Worm (Caenorhabditis elegans) whole organism, young adult: ENCODE measurements around the gene dhs-20.
A peak's percentile ranks its signal among the peaks of the same experiment; 100 is the strongest.

Source experiments
- B0261.1 ChIP-seq: sonication (generic microtip); optimal IDR thresholded peaks from 2 replicates; lab custom pipeline; 2016; ENCODE audit warnings: mild to moderate bottlenecking, missing genetic modification characterization, moderate library complexity, missing compliant biosample characterization
- C06A6.2 ChIP-seq: fragments of 200-800 bp; sonication (Bioruptor generic); conservative IDR thresholded peaks from 2 replicates; pipeline ENCODE4 v1.3.6; 2022; ENCODE audit warnings: missing genetic modification characterization, missing compliant biosample characterization
- C17E4.6 ChIP-seq: fragments of 200-800 bp; sonication (Bioruptor generic); IDR thresholded peaks from 2 replicates; pipeline ENCODE4 v1.3.6; 2022; ENCODE audit warnings: missing genetic modification reagents, missing genetic modification characterization, missing compliant biosample characterization
- D2030.7 ChIP-seq: fragments of 200-800 bp; sonication (Bioruptor generic); IDR thresholded peaks from 2 replicates; pipeline ENCODE4 v1.3.6; 2022; ENCODE audit warnings: missing genetic modification reagents, missing genetic modification characterization, missing compliant biosample characterization
- F10E7.11 ChIP-seq: sonication (generic microtip); optimal IDR thresholded peaks from 2 replicates; lab custom pipeline; 2017; ENCODE audit warnings: mild to moderate bottlenecking, missing genetic modification characterization, moderate library complexity, missing compliant biosample characterization
- F22D6.2 ChIP-seq: sonication (generic microtip); optimal IDR thresholded peaks from 2 replicates; lab custom pipeline; 2016; ENCODE audit warnings: mild to moderate bottlenecking, missing genetic modification characterization, missing compliant biosample characterization
- F33H1.4 ChIP-seq: fragments of 200-800 bp; sonication (Bioruptor generic); IDR thresholded peaks from 2 replicates; pipeline ENCODE4 v1.3.6; 2022; ENCODE audit warnings: missing genetic modification reagents, missing genetic modification characterization, missing compliant biosample characterization
- F39B2.1 ChIP-seq: fragments of 200-800 bp; sonication (Bioruptor generic); IDR thresholded peaks from 2 replicates; pipeline ENCODE4 v1.3.6; 2022; ENCODE audit warnings: missing genetic modification reagents, missing genetic modification characterization, missing compliant biosample characterization
- F49E8.2 ChIP-seq: sonication (generic microtip); optimal IDR thresholded peaks from 3 replicates; lab custom pipeline; 2017; ENCODE audit warnings: missing genetic modification characterization, mild to moderate bottlenecking, missing compliant biosample characterization, antibody characterized with exemption, moderate library complexity; ENCODE audit not compliant: insufficient read depth
- F55B11.4 ChIP-seq: sonication (generic microtip); optimal IDR thresholded peaks from 2 replicates; lab custom pipeline; 2016; ENCODE audit warnings: missing compliant biosample characterization, missing genetic modification characterization, borderline replicate concordance; ENCODE audit not compliant: insufficient read depth
- F57A8.1 ChIP-seq: fragments of 200-800 bp; sonication (Bioruptor generic); optimal IDR thresholded peaks from 2 replicates; lab custom pipeline; 2018; ENCODE audit warnings: mild to moderate bottlenecking, missing genetic modification characterization, moderate library complexity, missing compliant biosample characterization
- K11D2.4 ChIP-seq: fragments of 200-800 bp; sonication (Bioruptor generic); IDR thresholded peaks from 2 replicates; pipeline ENCODE4 v1.3.6; 2022; ENCODE audit warnings: missing genetic modification reagents, missing genetic modification characterization, missing compliant biosample characterization
- Y53F4B.3 ChIP-seq: fragments of 200-800 bp; sonication (Bioruptor generic); IDR thresholded peaks from 2 replicates; pipeline ENCODE4 v1.3.6; 2022; ENCODE audit warnings: missing genetic modification reagents, missing genetic modification characterization, missing compliant biosample characterization
- Y53G8AR.9 ChIP-seq: fragments of 200-800 bp; sonication (Bioruptor generic); conservative IDR thresholded peaks from 2 replicates; pipeline ENCODE4 v1.3.6; 2022; ENCODE audit warnings: missing genetic modification reagents, missing genetic modification characterization, missing compliant biosample characterization
- Y56A3A.18 ChIP-seq: fragments of 200-800 bp; sonication (Bioruptor generic); IDR thresholded peaks from 2 replicates; pipeline ENCODE4 v1.3.6; 2022; ENCODE audit warnings: missing genetic modification reagents, missing genetic modification characterization, missing compliant biosample characterization
- aptf-2 ChIP-seq: fragments of 200-800 bp; sonication (Bioruptor generic); conservative IDR thresholded peaks from 2 replicates; pipeline ENCODE4 v1.3.6; 2022; ENCODE audit warnings: missing genetic modification reagents, missing genetic modification characterization, missing compliant biosample characterization
- aptf-3 ChIP-seq: fragments of 200-800 bp; sonication (Bioruptor generic); IDR thresholded peaks from 2 replicates; pipeline ENCODE4 v1.3.6; 2022; ENCODE audit warnings: missing genetic modification characterization, missing compliant biosample characterization
- athp-1 ChIP-seq: sonication (generic microtip); optimal IDR thresholded peaks from 2 replicates; lab custom pipeline; 2017; ENCODE audit warnings: mild to moderate bottlenecking, missing genetic modification characterization, missing compliant biosample characterization
- ceh-27 ChIP-seq: fragments of 200-800 bp; sonication (Bioruptor generic); optimal IDR thresholded peaks from 2 replicates; lab custom pipeline; 2018; ENCODE audit warnings: mild to moderate bottlenecking, missing genetic modification characterization, moderate library complexity, missing compliant biosample characterization
- ceh-79 ChIP-seq: sonication (generic microtip); optimal IDR thresholded peaks from 2 replicates; lab custom pipeline; 2017; ENCODE audit warnings: mild to moderate bottlenecking, missing genetic modification characterization, missing compliant biosample characterization
- chd-7 ChIP-seq: sonication (generic microtip); optimal IDR thresholded peaks from 2 replicates; lab custom pipeline; 2016; ENCODE audit warnings: mild to moderate bottlenecking, missing genetic modification characterization, moderate library complexity, missing compliant biosample characterization
- dpff-1 ChIP-seq: sonication (generic microtip); optimal IDR thresholded peaks from 2 replicates; lab custom pipeline; 2017; ENCODE audit warnings: mild to moderate bottlenecking, missing genetic modification characterization, missing compliant biosample characterization
- egl-44 ChIP-seq: fragments of 200-800 bp; sonication (Bioruptor generic); IDR thresholded peaks from 2 replicates; pipeline ENCODE4 v1.3.6; 2022; ENCODE audit warnings: missing genetic modification reagents, missing genetic modification characterization, missing compliant biosample characterization
- egrh-3 ChIP-seq: fragments of 200-800 bp; sonication (Bioruptor generic); IDR thresholded peaks from 2 replicates; pipeline ENCODE4 v1.3.6; 2022; ENCODE audit warnings: missing genetic modification reagents, missing genetic modification characterization, missing compliant biosample characterization
- ekl-4 ChIP-seq: fragments of 200-800 bp; sonication (Bioruptor generic); IDR thresholded peaks from 2 replicates; pipeline ENCODE4 v1.3.6; 2022; ENCODE audit warnings: missing genetic modification reagents, missing genetic modification characterization, missing compliant biosample characterization
- gei-17 ChIP-seq: fragments of 200-800 bp; sonication (Bioruptor generic); optimal IDR thresholded peaks from 2 replicates; lab custom pipeline; 2018; ENCODE audit warnings: mild to moderate bottlenecking, missing genetic modification characterization, missing compliant biosample characterization
- hrde-1 ChIP-seq: sonication (generic microtip); optimal IDR thresholded peaks from 2 replicates; lab custom pipeline; 2016; ENCODE audit warnings: missing genetic modification characterization, mild to moderate bottlenecking, missing compliant biosample characterization, moderate library complexity, missing genotype, missing genetic modification reagents, borderline replicate concordance
- hsf-1 ChIP-seq: fragments of 200-800 bp; sonication (Bioruptor generic); IDR thresholded peaks from 2 replicates; pipeline ENCODE4 v1.3.6; 2022; ENCODE audit warnings: missing genetic modification reagents, missing genetic modification characterization, missing compliant biosample characterization
- lsl-1 ChIP-seq: fragments of 200-800 bp; sonication (Bioruptor generic); optimal IDR thresholded peaks from 2 replicates; lab custom pipeline; 2018; ENCODE audit warnings: mild to moderate bottlenecking, missing genetic modification characterization, moderate library complexity, missing compliant biosample characterization
- madf-3 ChIP-seq: fragments of 200-800 bp; sonication (Bioruptor generic); IDR thresholded peaks from 2 replicates; pipeline ENCODE4 v1.3.6; 2022; ENCODE audit warnings: missing genetic modification reagents, missing genetic modification characterization, missing compliant biosample characterization
- madf-6 ChIP-seq: fragments of 200-800 bp; sonication (Bioruptor generic); IDR thresholded peaks from 2 replicates; pipeline ENCODE4 v1.3.6; 2022; ENCODE audit warnings: missing genetic modification reagents, missing genetic modification characterization, missing compliant biosample characterization
- mel-28 ChIP-seq: sonication (generic microtip); optimal IDR thresholded peaks from 2 replicates; lab custom pipeline; 2016; ENCODE audit warnings: borderline replicate concordance, mild to moderate bottlenecking, missing genetic modification characterization, missing compliant biosample characterization
- nhr-120 ChIP-seq: fragments of 200-800 bp; sonication (Bioruptor generic); IDR thresholded peaks from 2 replicates; pipeline ENCODE4 v1.3.6; 2022; ENCODE audit warnings: missing genetic modification characterization, missing compliant biosample characterization
- nhr-179 ChIP-seq: sonication (generic microtip); optimal IDR thresholded peaks from 2 replicates; lab custom pipeline; 2016; ENCODE audit warnings: mild to moderate bottlenecking, missing genetic modification characterization, missing compliant biosample characterization
- nhr-27 ChIP-seq: fragments of 200-800 bp; sonication (Bioruptor generic); optimal IDR thresholded peaks from 2 replicates; lab custom pipeline; 2018; ENCODE audit warnings: mild to moderate bottlenecking, missing genetic modification characterization, moderate library complexity, missing compliant biosample characterization
- pbrm-1 ChIP-seq: fragments of 200-800 bp; sonication (Bioruptor generic); IDR thresholded peaks from 2 replicates; pipeline ENCODE4 v1.3.6; 2022; ENCODE audit warnings: missing genetic modification reagents, missing genetic modification characterization, missing compliant biosample characterization
- rec-8 ChIP-seq, 2 experiments: sonication (generic microtip); optimal IDR thresholded peaks; 2 replicates each; lab custom pipeline; 2016; ENCODE audit warnings: mild to moderate bottlenecking in 2 of 2, missing genetic modification characterization in 2 of 2, missing genetic modification reagents in 2 of 2, missing genotype in 2 of 2, missing biosample characterization in 1 of 2, missing compliant biosample characterization in 1 of 2, moderate library complexity in 1 of 2
- snpc-1.3 ChIP-seq: sonication (generic microtip); optimal IDR thresholded peaks from 2 replicates; lab custom pipeline; 2017; ENCODE audit warnings: missing genetic modification characterization, mild to moderate bottlenecking, missing compliant biosample characterization, antibody characterized with exemption, moderate library complexity, missing genotype, missing genetic modification reagents; ENCODE audit not compliant: insufficient read depth
- snpc-3.4 ChIP-seq: sonication (generic microtip); optimal IDR thresholded peaks from 2 replicates; lab custom pipeline; 2017; ENCODE audit warnings: missing genetic modification characterization, mild to moderate bottlenecking, missing compliant biosample characterization, antibody characterized with exemption, moderate library complexity, missing genotype, missing genetic modification reagents
- snpc-4 ChIP-seq, 5 experiments: fragments of 150-350 bp in 1 of 5; sonication (generic microtip) in 4 of 5; optimal IDR thresholded peaks; 2 replicates each; lab custom pipeline; 2014 to 2018; ENCODE audit warnings: missing genetic modification characterization in 5 of 5, missing biosample characterization in 3 of 5, antibody characterized with exemption in 2 of 5, mild to moderate bottlenecking in 2 of 5, missing compliant biosample characterization in 2 of 5, missing genotype in 2 of 5, moderate library complexity in 2 of 5, missing genetic modification reagents in 1 of 5
- somi-1 ChIP-seq: fragments of 200-800 bp; sonication (Bioruptor generic); optimal IDR thresholded peaks from 2 replicates; lab custom pipeline; 2018; ENCODE audit warnings: mild to moderate bottlenecking, missing genetic modification characterization, missing compliant biosample characterization
- sptf-2 ChIP-seq: fragments of 200-800 bp; sonication (Bioruptor generic); optimal IDR thresholded peaks from 2 replicates; lab custom pipeline; 2018; ENCODE audit warnings: mild to moderate bottlenecking, missing genetic modification characterization, missing compliant biosample characterization
- unc-130 ChIP-seq: sonication (generic microtip); optimal IDR thresholded peaks from 2 replicates; lab custom pipeline; 2016; ENCODE audit warnings: missing genetic modification reagents, missing genetic modification characterization, missing compliant biosample characterization
- unc-62 ChIP-seq: fragments of 150-350 bp; optimal IDR thresholded peaks from 2 replicates; lab custom pipeline; 2014; ENCODE audit warnings: missing biosample characterization, missing genetic modification reagents, missing genetic modification characterization
- zfh-2 ChIP-seq: fragments of 200-800 bp; sonication (Bioruptor generic); conservative IDR thresholded peaks from 2 replicates; pipeline ENCODE4 v1.3.6; 2022; ENCODE audit warnings: missing genetic modification reagents, missing genetic modification characterization, missing compliant biosample characterization
- ztf-22 ChIP-seq: fragments of 200-800 bp; sonication (Bioruptor generic); optimal IDR thresholded peaks from 2 replicates; lab custom pipeline; 2018; ENCODE audit warnings: mild to moderate bottlenecking, missing genetic modification characterization, moderate library complexity, missing compliant biosample characterization
- ztf-26 ChIP-seq: sonication (generic microtip); optimal IDR thresholded peaks from 2 replicates; lab custom pipeline; 2017; ENCODE audit warnings: missing genetic modification characterization, missing compliant biosample characterization

dhs-20 gene

DNA sequence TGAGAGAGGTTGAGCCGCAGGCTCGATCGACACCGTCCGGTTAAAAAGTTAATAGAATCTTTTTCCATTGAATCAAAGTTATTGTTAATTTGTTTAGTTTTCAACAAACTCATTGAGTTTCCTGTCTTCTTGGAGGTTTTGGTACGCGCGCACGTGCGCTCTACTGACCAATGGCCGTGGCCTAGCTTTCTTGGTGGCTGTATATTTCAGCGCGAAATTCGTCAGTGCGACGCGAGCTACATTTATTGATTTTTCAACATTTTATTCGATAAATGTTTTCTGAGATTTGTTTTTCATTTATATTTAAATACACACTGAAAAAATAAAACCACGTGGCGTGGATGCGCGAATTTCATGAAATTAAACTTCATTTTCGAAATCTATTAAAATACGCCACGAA is 39.8 kb upstream of the dhs-20 start, which contains the start of gene bir-1 (continued):
- TF ChIP-seq pbrm-1 (GFP tag; lab: Robert Waterston, UW), result 0 out of 2 replicates have a peak, but pooled peaks have one; percentile 27
- no peak for TF ChIP-seq F10E7.11 (tag; lab: Kevin White, UChicago)
- no peak for TF ChIP-seq egrh-3 (GFP tag; lab: Robert Waterston, UW)
- TF ChIP-seq egl-44 (GFP tag; lab: Robert Waterston, UW), result no peak
- no peak for TF ChIP-seq ceh-27 (GFP tag; lab: Kevin White, UChicago)
- TF ChIP-seq ztf-26 (tag; lab: Kevin White, UChicago), result no peak
- TF ChIP-seq chd-7, result no peak
- no peak for TF ChIP-seq snpc-4 (GFP tag; optimal IDR thresholded peaks at IDR 0.05; lab: Kevin White, UChicago)
- TF ChIP-seq snpc-4 (tag; optimal IDR thresholded peaks at IDR 0.05; lab: Kevin White, UChicago), result peak in 2 of 4 experiments; percentile 37 to 58
- 0 out of 2 replicates have a peak, but pooled peaks have one; percentile 23 for TF ChIP-seq ekl-4 (GFP tag; lab: Robert Waterston, UW)
- no peak for TF ChIP-seq nhr-179
- TF ChIP-seq hrde-1 (tag; lab: Kevin White, UChicago), result no peak
- TF ChIP-seq hsf-1, result no peak
- no peak for TF ChIP-seq mel-28 (tag; lab: Kevin White, UChicago)
- no peak for TF ChIP-seq B0261.1 (tag; lab: Kevin White, UChicago)
- TF ChIP-seq Y56A3A.18 (GFP tag; lab: Robert Waterston, UW), result no peak
- TF ChIP-seq F33H1.4 (GFP tag; lab: Robert Waterston, UW), result peak; percentile 30; the same call in 1 of the 2 replicates
- no peak for TF ChIP-seq snpc-3.4 (tag; lab: Kevin White, UChicago)
- peak in 1 of 2 experiments; percentile 7 for TF ChIP-seq rec-8 (tag; optimal IDR thresholded peaks at IDR 0.05; lab: Kevin White, UChicago)
- no peak for TF ChIP-seq aptf-2 (GFP tag; lab: Robert Waterston, UW)
- TF ChIP-seq F49E8.2 (tag; lab: Kevin White, UChicago), result no peak
- TF ChIP-seq C17E4.6 (GFP tag; lab: Robert Waterston, UW), result no peak
- peak; percentile 66 for TF ChIP-seq D2030.7 (GFP tag; lab: Robert Waterston, UW)
- no peak for TF ChIP-seq Y53F4B.3 (GFP tag; lab: Robert Waterston, UW)
- TF ChIP-seq somi-1 (GFP tag; lab: Kevin White, UChicago), result no peak
- no peak for TF ChIP-seq Y53G8AR.9 (GFP tag; lab: Robert Waterston, UW)
- TF ChIP-seq madf-3 (GFP tag; lab: Robert Waterston, UW), result no peak
- TF ChIP-seq zfh-2 (GFP tag; lab: Robert Waterston, UW), result 0 out of 2 replicates have a peak, but pooled peaks have one; percentile 8
- no peak for TF ChIP-seq K11D2.4 (GFP tag; lab: Robert Waterston, UW)
- no peak for TF ChIP-seq dpff-1
- peak; percentile 57; the same call in 1 of the 2 replicates for TF ChIP-seq madf-6
- TF ChIP-seq ceh-79 (tag; lab: Kevin White, UChicago), result no peak
- no peak for TF ChIP-seq sptf-2 (GFP tag; lab: Kevin White, UChicago)
- peak; percentile 42 for TF ChIP-seq unc-130 (GFP tag; lab: Kevin White, UChicago)
- no peak for TF ChIP-seq unc-62
- TF ChIP-seq nhr-27, result no peak
- no peak for TF ChIP-seq F22D6.2 (tag; lab: Kevin White, UChicago)
- TF ChIP-seq ztf-22 (GFP tag; lab: Kevin White, UChicago), result no peak
- peak; percentile 52 for TF ChIP-seq athp-1 (tag; lab: Kevin White, UChicago)
- TF ChIP-seq F57A8.1 (GFP tag; lab: Kevin White, UChicago), result no peak
- no peak for TF ChIP-seq gei-17 (GFP tag; lab: Kevin White, UChicago)
- no peak for TF ChIP-seq F39B2.1 (GFP tag; lab: Robert Waterston, UW)
- TF ChIP-seq F55B11.4, result no peak
- TF ChIP-seq C06A6.2 (GFP tag; lab: Robert Waterston, UW), result no peak
- no peak for TF ChIP-seq aptf-3 (GFP tag; lab: Robert Waterston, UW)
- peak; percentile 40 for TF ChIP-seq lsl-1
- TF ChIP-seq nhr-120 (GFP tag; lab: Robert Waterston, UW), result no peak
- no peak for TF ChIP-seq snpc-1.3 (tag; lab: Kevin White, UChicago)
